Fruit fly (Drosophila melanogaster): ENCODE measurements around the gene CG43057.

Gene CG43057

DNA sequence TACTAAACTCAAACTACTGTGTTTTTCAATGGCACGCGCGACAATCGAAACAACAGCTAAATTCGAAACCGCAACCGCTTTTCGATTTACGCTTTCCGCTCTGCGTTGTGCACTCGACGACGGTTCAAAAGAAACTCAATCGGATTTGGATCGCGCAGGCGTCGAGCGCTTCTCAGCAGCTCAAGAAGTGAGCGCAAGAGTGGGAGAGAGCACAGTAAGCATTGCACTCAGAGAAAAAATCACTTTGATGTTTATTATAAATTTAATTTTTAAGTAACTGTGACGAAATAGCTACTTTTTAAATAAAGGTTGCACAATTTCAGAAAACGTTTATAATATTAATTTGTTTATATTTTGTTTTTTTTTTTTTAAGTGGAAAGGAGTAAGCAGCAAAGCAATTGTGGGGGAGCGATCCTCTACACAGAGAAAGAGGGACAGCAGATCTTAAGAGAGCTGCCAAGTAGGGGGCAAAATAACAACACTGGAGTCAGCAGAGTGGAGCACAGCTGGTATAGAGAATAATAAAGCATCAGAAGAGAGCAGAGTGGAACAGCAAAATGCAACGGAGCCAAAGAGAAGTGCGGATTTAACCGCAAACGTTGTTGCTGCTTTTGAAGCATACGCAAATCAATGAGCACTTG is 33.9 kb upstream of the CG43057 start (continued):
- TF ChIP-seq H15 (GFP tag; IDR thresholded peaks at IDR 0.05) = peak; percentile 98
- peak; percentile 93 for TF ChIP-seq CG9437 (GFP tag; optimal IDR thresholded peaks at IDR 0.05)
- TF ChIP-seq Kr (GFP tag; optimal IDR thresholded peaks at IDR 0.05) = peak; percentile 77
- TF ChIP-seq CG18599 (GFP tag; optimal IDR thresholded peaks at IDR 0.05) = peak; percentile 97
- peak; percentile 98 for TF ChIP-seq lab (GFP tag; optimal IDR thresholded peaks at IDR 0.05)
- TF ChIP-seq Hr51 (GFP tag; optimal IDR thresholded peaks at IDR 0.05) = peak; percentile 96 to 99
- TF ChIP-seq CG6683 (GFP tag; optimal IDR thresholded peaks at IDR 0.05) = peak; percentile 94
- TF ChIP-seq Awh (GFP tag; IDR thresholded peaks at IDR 0.05) = peak; percentile 99
- peak; percentile 86 for TF ChIP-seq Fer2 (tag; optimal IDR thresholded peaks at IDR 0.05)
- peak; percentile 98 for TF ChIP-seq zf30C (GFP tag; optimal IDR thresholded peaks at IDR 0.05)
- peak; percentile 91 for TF ChIP-seq CG5180 (GFP tag; optimal IDR thresholded peaks at IDR 0.05)
- TF ChIP-seq crp (GFP tag; optimal IDR thresholded peaks at IDR 0.05) = peak in 1 of 2 experiments; percentile 69
- peak; percentile 99 for TF ChIP-seq chm (GFP tag; IDR thresholded peaks at IDR 0.05)
- TF ChIP-seq CG6689 (GFP tag; IDR thresholded peaks at IDR 0.05) = peak; percentile 99
- peak; percentile 99 for TF ChIP-seq CG13424 (tag; optimal IDR thresholded peaks at IDR 0.05)
- peak; percentile 98 for TF ChIP-seq CG1529 (GFP tag; optimal IDR thresholded peaks at IDR 0.05)
- TF ChIP-seq bigmax (GFP tag; optimal IDR thresholded peaks at IDR 0.05) = peak; percentile 61
- peak; percentile 96 for TF ChIP-seq Optix (GFP tag; IDR thresholded peaks at IDR 0.05)
- TF ChIP-seq Rfx (GFP tag; IDR thresholded peaks at IDR 0.05) = peak; percentile 97
- peak; percentile 92 for TF ChIP-seq fd3F (GFP tag; optimal IDR thresholded peaks at IDR 0.05)
- TF ChIP-seq cato (GFP tag; optimal IDR thresholded peaks at IDR 0.05; ENCODE audit: borderline replicate concordance) = peak; percentile 98
- peak; percentile 95 for TF ChIP-seq Camta (GFP tag; optimal IDR thresholded peaks at IDR 0.05)
- TF ChIP-seq kay (GFP tag; optimal IDR thresholded peaks at IDR 0.05) = peak; percentile 97
- peak; percentile 98 for TF ChIP-seq trh (GFP tag; optimal IDR thresholded peaks at IDR 0.05)
- peak; percentile 97 for TF ChIP-seq salm (tag; optimal IDR thresholded peaks at IDR 0.05)
- peak; percentile 94 for TF ChIP-seq caup (GFP tag; optimal IDR thresholded peaks at IDR 0.05; ENCODE audit: severe bottlenecking)
- TF ChIP-seq CG4707 (GFP tag; optimal IDR thresholded peaks at IDR 0.05) = peak; percentile 95
- peak; percentile 93 for TF ChIP-seq CG9817 (tag; optimal IDR thresholded peaks at IDR 0.05)
- peak; percentile 89 for TF ChIP-seq CG11560 (tag; IDR thresholded peaks at IDR 0.05)
- peak; percentile 96 for TF ChIP-seq CrebB (tag; optimal IDR thresholded peaks at IDR 0.05)
- TF ChIP-seq Dfd (GFP tag; optimal IDR thresholded peaks at IDR 0.05) = no peak
- peak in 1 of 2 experiments; percentile 86 for TF ChIP-seq Hr78 (GFP tag; optimal IDR thresholded peaks at IDR 0.05)
- TF ChIP-seq tin (GFP tag; optimal IDR thresholded peaks at IDR 0.05) = peak; percentile 99
- TF ChIP-seq Deaf1 (tag; optimal IDR thresholded peaks at IDR 0.05) = peak; percentile 78
- peak; percentile 79 for TF ChIP-seq schlank (tag; optimal IDR thresholded peaks at IDR 0.05)
- TF ChIP-seq CG1647 (GFP tag; optimal IDR thresholded peaks at IDR 0.05) = peak; percentile 92
- TF ChIP-seq CG31388 (GFP tag; optimal IDR thresholded peaks at IDR 0.05) = peak; percentile 95
- peak; percentile 53 for TF ChIP-seq TFAM (GFP tag; optimal IDR thresholded peaks at IDR 0.05)
- peak; percentile 98 for TF ChIP-seq CG4730 (GFP tag; IDR thresholded peaks at IDR 0.05)
- peak; percentile 97 for TF ChIP-seq z (GFP tag; IDR thresholded peaks at IDR 0.05)
- TF ChIP-seq Adf1 (GFP tag; IDR thresholded peaks at IDR 0.05) = peak; percentile 79
- TF ChIP-seq sr (GFP tag; IDR thresholded peaks at IDR 0.05) = peak; percentile 95
- TF ChIP-seq tgo (GFP tag; IDR thresholded peaks at IDR 0.05) = peak; percentile 99
- TF ChIP-seq Gug (GFP tag; IDR thresholded peaks at IDR 0.05) = peak; percentile 90
- TF ChIP-seq NFAT (GFP tag; IDR thresholded peaks at IDR 0.05) = peak; percentile 95
- peak; percentile 73 for TF ChIP-seq jumu (GFP tag; optimal IDR thresholded peaks at IDR 0.05)
- TF ChIP-seq tio (GFP tag; optimal IDR thresholded peaks at IDR 0.05) = peak; percentile 96
- TF ChIP-seq esg (GFP tag; conservative IDR thresholded peaks at IDR 0.05) = peak; percentile 98
- peak; percentile 43 for TF ChIP-seq pfk (GFP tag; optimal IDR thresholded peaks at IDR 0.05)

Measured in whole organism, embryonic.